Worm (Caenorhabditis elegans) whole organism, L3 larva: ENCODE data around the gene hlb-1.

Experiments
- elt-2 ChIP-seq: sonication (generic microtip); optimal IDR thresholded peaks from 2 replicates; lab custom pipeline; 2016; ENCODE audit warnings: missing genetic modification reagents, mild to moderate bottlenecking, missing genetic modification characterization, missing compliant biosample characterization
- elt-3 ChIP-seq, 3 experiments: fragments of 150-350 bp in 1 of 3; sonication (generic microtip) in 2 of 3; optimal IDR thresholded peaks; 2 replicates in 2 of 3; 4 replicates in 1 of 3; lab custom pipeline; 2014 to 2017; ENCODE audit warnings: missing biosample characterization in 3 of 3, missing genetic modification characterization in 3 of 3
- fkh-10 ChIP-seq: sonication (generic microtip); optimal IDR thresholded peaks from 2 replicates; lab custom pipeline; 2017; ENCODE audit warnings: missing biosample characterization, missing genetic modification reagents, missing genetic modification characterization
- lin-39 ChIP-seq: fragments of 150-350 bp; optimal IDR thresholded peaks from 2 replicates; lab custom pipeline; 2018; ENCODE audit warnings: missing biosample characterization, missing genetic modification reagents, missing genetic modification characterization
- nhr-28 ChIP-seq: fragments of 150-350 bp; optimal IDR thresholded peaks from 2 replicates; lab custom pipeline; 2014; ENCODE audit warnings: missing biosample characterization, missing genetic modification characterization
- zag-1 ChIP-seq: fragments of 150-350 bp; optimal IDR thresholded peaks from 2 replicates; lab custom pipeline; 2014; ENCODE audit warnings: missing biosample characterization, missing genetic modification characterization

- TF ChIP-seq lin-39 = no peak
- no peak for TF ChIP-seq zag-1 (tag; lab: Kevin White, UChicago)
- TF ChIP-seq nhr-28 (tag; lab: Kevin White, UChicago) = no peak
- no peak for TF ChIP-seq elt-3 (tag; optimal IDR thresholded peaks at IDR 0.05; lab: Kevin White, UChicago)
- TF ChIP-seq elt-2 = no peak
- no peak for TF ChIP-seq fkh-10 (GFP tag; lab: Kevin White, UChicago)
Observed at ce11 chrX:13909850-13910249, 27.3 kb upstream of the hlb-1 start, which contains the start of gene Y26E6A.3.
